Worm (Caenorhabditis elegans) whole organism, L3 larva: ENCODE measurements around the gene hsp-3.

Source experiments
- R02D3.7 ChIP-seq: fragments of 150-350 bp; optimal IDR thresholded peaks from 2 replicates; lab custom pipeline; 2014; ENCODE audit warnings: missing biosample characterization, missing genetic modification characterization
- ZK546.5 ChIP-seq: sonication (generic microtip); optimal IDR thresholded peaks from 2 replicates; lab custom pipeline; 2017; ENCODE audit warnings: missing biosample characterization, missing genetic modification characterization
- ceh-16 ChIP-seq: sonication (generic microtip); optimal IDR thresholded peaks from 2 replicates; lab custom pipeline; 2017; ENCODE audit warnings: missing biosample characterization, missing genetic modification characterization
- ceh-28 ChIP-seq: fragments of 150-350 bp; optimal IDR thresholded peaks from 2 replicates; lab custom pipeline; 2014; ENCODE audit warnings: missing biosample characterization, missing genetic modification reagents, missing genetic modification characterization
- ceh-9 ChIP-seq: sonication (generic microtip); optimal IDR thresholded peaks from 2 replicates; lab custom pipeline; 2018; ENCODE audit warnings: missing biosample characterization, missing genetic modification characterization
- daf-12 ChIP-seq: fragments of 150-350 bp; optimal IDR thresholded peaks from 2 replicates; lab custom pipeline; 2014; ENCODE audit warnings: missing biosample characterization, missing genetic modification reagents, missing genetic modification characterization
- egl-27 ChIP-seq: sonication (generic microtip); optimal IDR thresholded peaks from 4 replicates; lab custom pipeline; 2017; ENCODE audit warnings: missing biosample characterization, missing genetic modification reagents, missing genetic modification characterization
- egl-5 ChIP-seq: fragments of 150-350 bp; optimal IDR thresholded peaks from 2 replicates; lab custom pipeline; 2017; ENCODE audit warnings: missing biosample characterization, missing genetic modification reagents, missing genetic modification characterization, inconsistent platforms
- elt-2 ChIP-seq: sonication (generic microtip); optimal IDR thresholded peaks from 2 replicates; lab custom pipeline; 2016; ENCODE audit warnings: missing genetic modification reagents, mild to moderate bottlenecking, missing genetic modification characterization, missing compliant biosample characterization
- elt-3 ChIP-seq, 3 experiments: fragments of 150-350 bp in 1 of 3; sonication (generic microtip) in 2 of 3; optimal IDR thresholded peaks; 2 replicates in 2 of 3; 4 replicates in 1 of 3; lab custom pipeline; 2014 to 2017; ENCODE audit warnings: missing biosample characterization in 3 of 3, missing genetic modification characterization in 3 of 3
- fkh-10 ChIP-seq: sonication (generic microtip); optimal IDR thresholded peaks from 2 replicates; lab custom pipeline; 2017; ENCODE audit warnings: missing biosample characterization, missing genetic modification reagents, missing genetic modification characterization
- fkh-2 ChIP-seq: fragments of 150-350 bp; optimal IDR thresholded peaks from 2 replicates; lab custom pipeline; 2014; ENCODE audit warnings: missing biosample characterization, missing genetic modification reagents, missing genetic modification characterization
- fos-1 ChIP-seq: fragments of 150-350 bp; optimal IDR thresholded peaks from 2 replicates; lab custom pipeline; 2014; ENCODE audit warnings: missing biosample characterization, missing genetic modification characterization
- hmg-11 ChIP-seq: sonication (generic microtip); optimal IDR thresholded peaks from 2 replicates; lab custom pipeline; 2016; ENCODE audit warnings: missing genetic modification characterization, missing compliant biosample characterization
- lin-15B ChIP-seq: fragments of 150-350 bp; optimal IDR thresholded peaks from 2 replicates; lab custom pipeline; 2014; ENCODE audit warnings: missing biosample characterization, missing genetic modification characterization
- lin-39 ChIP-seq: fragments of 150-350 bp; optimal IDR thresholded peaks from 2 replicates; lab custom pipeline; 2018; ENCODE audit warnings: missing biosample characterization, missing genetic modification reagents, missing genetic modification characterization
- lsy-12 ChIP-seq: sonication (generic microtip); optimal IDR thresholded peaks from 2 replicates; lab custom pipeline; 2016; ENCODE audit warnings: mild to moderate bottlenecking, missing genetic modification characterization, missing compliant biosample characterization
- mdl-1 ChIP-seq: fragments of 150-350 bp; optimal IDR thresholded peaks from 2 replicates; lab custom pipeline; 2014; ENCODE audit warnings: missing biosample characterization, missing genetic modification characterization
- nfya-1 ChIP-seq: sonication (generic microtip); optimal IDR thresholded peaks from 2 replicates; lab custom pipeline; 2017; ENCODE audit warnings: missing genetic modification characterization, mild to moderate bottlenecking, missing compliant biosample characterization, antibody characterized with exemption, moderate library complexity; ENCODE audit not compliant: insufficient read depth
- nhr-11 ChIP-seq: fragments of 150-350 bp; optimal IDR thresholded peaks from 2 replicates; lab custom pipeline; 2014; ENCODE audit warnings: missing biosample characterization, missing genetic modification characterization
- nhr-23 ChIP-seq: fragments of 150-350 bp; optimal IDR thresholded peaks from 2 replicates; lab custom pipeline; 2014; ENCODE audit warnings: missing biosample characterization, missing genetic modification reagents, missing genetic modification characterization
- nhr-237 ChIP-seq: fragments of 150-350 bp; optimal IDR thresholded peaks from 2 replicates; lab custom pipeline; 2014; ENCODE audit warnings: missing biosample characterization, missing genetic modification characterization
- nhr-25 ChIP-seq: sonication (generic microtip); optimal IDR thresholded peaks from 2 replicates; lab custom pipeline; 2017; ENCODE audit warnings: missing biosample characterization, missing genetic modification characterization
- nhr-28 ChIP-seq: fragments of 150-350 bp; optimal IDR thresholded peaks from 2 replicates; lab custom pipeline; 2014; ENCODE audit warnings: missing biosample characterization, missing genetic modification characterization
- nhr-43 ChIP-seq: sonication (generic microtip); optimal IDR thresholded peaks from 2 replicates; lab custom pipeline; 2016; ENCODE audit warnings: mild to moderate bottlenecking, missing genetic modification characterization, missing compliant biosample characterization; ENCODE audit not compliant: poor library complexity, severe bottlenecking
- nhr-76 ChIP-seq: fragments of 150-350 bp; sonication (generic microtip); optimal IDR thresholded peaks from 5 replicates; lab custom pipeline; 2014; ENCODE audit warnings: missing biosample characterization, missing genetic modification characterization
- nhr-77 ChIP-seq: fragments of 150-350 bp; optimal IDR thresholded peaks from 2 replicates; lab custom pipeline; 2014; ENCODE audit warnings: missing biosample characterization, missing genetic modification characterization
- pha-4 ChIP-seq: fragments of 150-350 bp; optimal IDR thresholded peaks from 2 replicates; lab custom pipeline; 2014; ENCODE audit warnings: missing biosample characterization, missing genetic modification reagents, missing genetic modification characterization
- pqm-1 ChIP-seq: fragments of 150-350 bp; optimal IDR thresholded peaks from 2 replicates; lab custom pipeline; 2017; ENCODE audit warnings: missing biosample characterization, missing genetic modification characterization, inconsistent platforms
- skn-1 ChIP-seq: fragments of 150-350 bp; optimal IDR thresholded peaks from 2 replicates; lab custom pipeline; 2014; ENCODE audit warnings: missing biosample characterization, missing genetic modification characterization
- snpc-4 ChIP-seq: fragments of 150-350 bp; optimal IDR thresholded peaks from 2 replicates; lab custom pipeline; 2014; ENCODE audit warnings: missing biosample characterization, missing genetic modification characterization
- tbx-2 ChIP-seq: sonication (generic microtip); optimal IDR thresholded peaks from 2 replicates; lab custom pipeline; 2016; ENCODE audit warnings: mild to moderate bottlenecking, missing genetic modification characterization, missing compliant biosample characterization
- unc-39 ChIP-seq: sonication (generic microtip); optimal IDR thresholded peaks from 4 replicates; lab custom pipeline; 2017; ENCODE audit warnings: missing biosample characterization, missing genetic modification characterization
- unc-62 ChIP-seq: fragments of 150-350 bp; sonication (generic microtip); optimal IDR thresholded peaks from 4 replicates; lab custom pipeline; 2014; ENCODE audit warnings: missing biosample characterization, missing genetic modification reagents, missing genetic modification characterization
- zag-1 ChIP-seq: fragments of 150-350 bp; optimal IDR thresholded peaks from 2 replicates; lab custom pipeline; 2014; ENCODE audit warnings: missing biosample characterization, missing genetic modification characterization
- ztf-11 ChIP-seq: fragments of 150-350 bp; optimal IDR thresholded peaks from 2 replicates; lab custom pipeline; 2014; ENCODE audit warnings: missing biosample characterization, missing genetic modification characterization

Gene hsp-3

DNA sequence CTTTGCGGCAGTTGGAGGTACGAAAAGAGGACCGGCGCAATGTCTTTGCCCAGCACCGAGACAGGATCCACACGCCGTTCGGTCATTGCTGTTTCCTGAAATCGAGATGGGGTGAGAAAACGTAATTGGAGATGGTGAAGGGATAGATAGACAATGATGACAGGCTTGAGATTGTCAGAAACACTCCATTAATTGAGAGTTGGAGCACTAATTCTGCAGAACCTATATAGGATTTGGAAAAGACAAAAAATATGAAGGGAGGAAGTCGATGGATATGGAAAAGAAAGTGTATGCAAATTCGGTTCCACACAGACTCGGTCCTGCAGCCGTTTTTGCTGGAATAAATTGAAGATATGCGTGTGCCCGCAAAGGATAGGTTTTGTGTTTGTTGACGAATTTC, 46.3 kb upstream of the hsp-3 start, which contains the start of gene Y72A10A.1:
Y72A10A.1 (minus strand) TSS at position 101 of the 400 bp plus-strand sequence.
- no peak for TF ChIP-seq ceh-28 (tag; lab: Kevin White, UChicago)
- no peak for TF ChIP-seq skn-1 (tag; lab: Kevin White, UChicago)
- TF ChIP-seq nhr-11 (tag; lab: Kevin White, UChicago): no peak
- no peak for TF ChIP-seq fos-1 (tag; lab: Kevin White, UChicago)
- TF ChIP-seq pha-4: no peak
- TF ChIP-seq zag-1 (tag; lab: Kevin White, UChicago): no peak

DNA sequence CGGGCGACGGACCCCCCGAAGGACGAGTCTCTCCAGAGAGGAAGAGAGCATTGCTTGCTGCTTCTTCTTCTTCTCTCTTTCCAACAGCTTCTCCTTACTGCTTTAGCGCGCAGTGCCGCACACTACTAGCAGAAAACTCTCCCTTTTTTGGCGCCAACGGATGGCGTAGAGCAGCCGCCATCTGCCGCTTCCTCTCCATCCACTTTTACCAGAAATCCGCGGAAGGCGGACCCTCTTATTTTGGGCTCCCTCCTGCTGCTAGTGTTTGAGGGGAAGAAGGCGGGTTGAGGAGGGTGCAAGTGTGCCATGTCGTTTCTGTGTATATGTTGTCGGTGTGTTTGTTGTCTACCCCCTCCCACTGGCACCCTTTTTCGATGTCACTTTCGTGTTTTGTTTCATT, 42.5 kb upstream of the hsp-3 start:
- TF ChIP-seq ztf-11 (tag; lab: Kevin White, UChicago) (no peak), unc-62 (GFP tag; lab: Kevin White, UChicago) (peak; percentile 43), ceh-9 (tag; lab: Kevin White, UChicago) (no peak), lin-15B (tag; lab: Kevin White, UChicago) (no peak), nfya-1 (peak; percentile 47), nhr-11 (tag; lab: Kevin White, UChicago) (no peak), ZK546.5 (no peak), nhr-43 (tag; lab: Kevin White, UChicago) (no peak), hmg-11 (peak; percentile 55), egl-27 (tag; lab: Kevin White, UChicago) (no peak), fkh-2 (tag; lab: Kevin White, UChicago) (no peak), snpc-4 (tag; lab: Kevin White, UChicago) (no peak), nhr-237 (tag; lab: Kevin White, UChicago) (no peak), mdl-1 (tag; lab: Kevin White, UChicago) (no peak), tbx-2 (peak; percentile 30), nhr-25 (tag; lab: Kevin White, UChicago) (no peak), R02D3.7 (tag; lab: Kevin White, UChicago) (no peak), nhr-28 (no peak)
- TF ChIP-seq, all 47 proteins: peak for 4

ce11 chrX:6129277-6129676, 37.4 kb upstream of the hsp-3 start:
- peak; percentile 25 for TF ChIP-seq pha-4
- TF ChIP-seq nfya-1: peak; percentile 1
- TF ChIP-seq R02D3.7 (tag; lab: Kevin White, UChicago): no peak
- TF ChIP-seq elt-2 (tag; lab: Kevin White, UChicago): peak; percentile 80
- peak; percentile 53 for TF ChIP-seq pqm-1 (tag; lab: Kevin White, UChicago)
- no peak for TF ChIP-seq nhr-237 (tag; lab: Kevin White, UChicago)

- TF ChIP-seq unc-39 (tag; lab: Kevin White, UChicago): no peak
- TF ChIP-seq snpc-4 (tag; lab: Kevin White, UChicago): no peak
- no peak for TF ChIP-seq unc-62 (GFP tag; lab: Kevin White, UChicago)
- TF ChIP-seq nhr-77 (tag; lab: Kevin White, UChicago): no peak
- TF ChIP-seq fos-1 (tag; lab: Kevin White, UChicago): no peak
- no peak for TF ChIP-seq ceh-9 (tag; lab: Kevin White, UChicago)
- no peak for TF ChIP-seq fkh-10 (GFP tag; lab: Kevin White, UChicago)
- no peak for TF ChIP-seq nfya-1
- no peak for TF ChIP-seq nhr-76 (tag; lab: Kevin White, UChicago)
- TF ChIP-seq skn-1 (tag; lab: Kevin White, UChicago): no peak
- TF ChIP-seq elt-3 (tag; optimal IDR thresholded peaks at IDR 0.05; lab: Kevin White, UChicago): no peak
- TF ChIP-seq nhr-23 (tag; lab: Kevin White, UChicago): no peak
- no peak for TF ChIP-seq ZK546.5
- TF ChIP-seq zag-1 (tag; lab: Kevin White, UChicago): no peak
- no peak for TF ChIP-seq nhr-237 (tag; lab: Kevin White, UChicago)
- TF ChIP-seq nhr-25 (tag; lab: Kevin White, UChicago): no peak
- no peak for TF ChIP-seq nhr-28
- TF ChIP-seq mdl-1 (tag; lab: Kevin White, UChicago): no peak
- no peak for TF ChIP-seq R02D3.7 (tag; lab: Kevin White, UChicago)
- TF ChIP-seq lsy-12 (tag; lab: Kevin White, UChicago): no peak
These were observed 36.8 kb upstream of the hsp-3 start for ce11 chrX:6128773-6129172.

- no peak for TF ChIP-seq nhr-237 (tag; lab: Kevin White, UChicago)
- no peak for TF ChIP-seq fkh-2 (tag; lab: Kevin White, UChicago)
- TF ChIP-seq lin-39 (tag; lab: Kevin White, UChicago): peak; percentile 90
- no peak for TF ChIP-seq tbx-2
- no peak for TF ChIP-seq ceh-16
- no peak for TF ChIP-seq nhr-28
- TF ChIP-seq hmg-11: peak; percentile 38
- peak; percentile 45 for TF ChIP-seq nfya-1
- TF ChIP-seq daf-12 (tag; lab: Kevin White, UChicago): no peak
- TF ChIP-seq egl-5 (tag; lab: Kevin White, UChicago): peak; percentile 48
These were observed 36.3 kb upstream of the hsp-3 start, which contains the start of gene C15H9.9 for ce11 chrX:6128225-6128686. TSS of gene C15H9.9 (minus strand) at chrX:6128275.
